Worm (Caenorhabditis elegans) whole organism, L4 larva: ENCODE results near the gene kvs-5.

Experiments used
- D1046.2 ChIP-seq: fragments of 200-800 bp; sonication (Bioruptor generic); IDR thresholded peaks from 2 replicates; pipeline ENCODE4 v1.3.6; 2022; ENCODE audit warnings: missing genetic modification characterization, missing compliant biosample characterization
- F49E8.2 ChIP-seq: sonication (generic microtip); optimal IDR thresholded peaks from 2 replicates; lab custom pipeline; 2016; ENCODE audit warnings: missing compliant biosample characterization, mild to moderate bottlenecking, missing genetic modification characterization, borderline replicate concordance
- ZK546.5 ChIP-seq, 2 experiments: sonication (generic microtip); optimal IDR thresholded peaks; 2 replicates each; lab custom pipeline; 2017; ENCODE audit warnings: missing biosample characterization in 2 of 2, missing genetic modification characterization in 2 of 2
- aly-2 ChIP-seq: sonication (generic microtip); optimal IDR thresholded peaks from 2 replicates; lab custom pipeline; 2018; ENCODE audit warnings: missing biosample characterization, missing genetic modification characterization
- cey-2 ChIP-seq: sonication (generic microtip); optimal IDR thresholded peaks from 3 replicates; lab custom pipeline; 2017; ENCODE audit warnings: missing genetic modification characterization, mild to moderate bottlenecking, missing compliant biosample characterization, antibody characterized with exemption, borderline replicate concordance; ENCODE audit not compliant: insufficient read depth
- daf-12 ChIP-seq: fragments of 150-350 bp; optimal IDR thresholded peaks from 2 replicates; lab custom pipeline; 2014; ENCODE audit warnings: missing biosample characterization, missing genetic modification reagents, missing genetic modification characterization
- lsy-2 ChIP-seq, 2 experiments: fragments of 150-350 bp in 1 of 2; sonication (generic microtip) in 1 of 2; optimal IDR thresholded peaks; 2 replicates each; lab custom pipeline; 2014 to 2017; ENCODE audit warnings: missing biosample characterization in 2 of 2, missing genetic modification characterization in 2 of 2
- madf-9 ChIP-seq: fragments of 200-800 bp; sonication (Bioruptor generic); conservative IDR thresholded peaks from 2 replicates; pipeline ENCODE4 v1.3.6; 2022; ENCODE audit warnings: missing genetic modification reagents, missing genetic modification characterization, missing compliant biosample characterization
- nhr-10 ChIP-seq: fragments of 150-350 bp; optimal IDR thresholded peaks from 2 replicates; lab custom pipeline; 2014; ENCODE audit warnings: missing biosample characterization, missing genetic modification characterization
- nhr-11 ChIP-seq: fragments of 150-350 bp; optimal IDR thresholded peaks from 2 replicates; lab custom pipeline; 2014; ENCODE audit warnings: missing biosample characterization, missing genetic modification characterization
- nhr-76 ChIP-seq: fragments of 150-350 bp; optimal IDR thresholded peaks from 2 replicates; lab custom pipeline; 2014; ENCODE audit warnings: missing biosample characterization, missing genetic modification characterization
- snpc-4 ChIP-seq: fragments of 150-350 bp; optimal IDR thresholded peaks from 2 replicates; lab custom pipeline; 2014; ENCODE audit warnings: missing biosample characterization, missing genetic modification characterization

DNA sequence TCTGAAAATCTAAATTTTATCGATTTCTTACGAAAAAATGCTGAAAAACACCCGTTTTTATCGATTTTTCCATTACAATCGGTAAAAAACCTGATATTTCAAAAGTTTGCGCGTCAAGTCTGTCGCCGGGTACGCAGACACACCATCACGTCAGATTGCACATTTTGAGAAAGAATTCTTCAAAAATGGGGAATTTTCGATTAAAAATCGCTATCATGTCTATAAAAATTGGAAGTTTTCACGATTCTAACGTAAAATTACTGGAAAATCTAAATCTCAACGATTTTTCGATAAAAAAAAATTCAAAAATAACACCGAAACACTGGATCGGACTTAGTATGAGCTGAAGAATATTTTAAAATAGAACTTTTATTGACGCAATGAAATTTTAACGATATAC lies 57.7 kb downstream of the kvs-5 start, which contains the start of gene F56B3.4:
- TF ChIP-seq lsy-2 (tag; optimal IDR thresholded peaks at IDR 0.05; lab: Kevin White, UChicago) (no peak), madf-9 (GFP tag; lab: Robert Waterston, UW) (no peak), nhr-11 (tag; lab: Kevin White, UChicago) (no peak), nhr-10 (tag; lab: Kevin White, UChicago) (no peak), aly-2 (no peak), F49E8.2 (tag; lab: Kevin White, UChicago) (no peak), snpc-4 (no peak), nhr-76 (tag; lab: Kevin White, UChicago) (no peak), D1046.2 (GFP tag; lab: Robert Waterston, UW) (no peak), ZK546.5 (tag; optimal IDR thresholded peaks at IDR 0.05; lab: Kevin White, UChicago) (no peak), cey-2 (no peak), daf-12 (no peak)
